Fruit fly (Drosophila melanogaster): ENCODE results near the gene tbrd-1.

DNA sequence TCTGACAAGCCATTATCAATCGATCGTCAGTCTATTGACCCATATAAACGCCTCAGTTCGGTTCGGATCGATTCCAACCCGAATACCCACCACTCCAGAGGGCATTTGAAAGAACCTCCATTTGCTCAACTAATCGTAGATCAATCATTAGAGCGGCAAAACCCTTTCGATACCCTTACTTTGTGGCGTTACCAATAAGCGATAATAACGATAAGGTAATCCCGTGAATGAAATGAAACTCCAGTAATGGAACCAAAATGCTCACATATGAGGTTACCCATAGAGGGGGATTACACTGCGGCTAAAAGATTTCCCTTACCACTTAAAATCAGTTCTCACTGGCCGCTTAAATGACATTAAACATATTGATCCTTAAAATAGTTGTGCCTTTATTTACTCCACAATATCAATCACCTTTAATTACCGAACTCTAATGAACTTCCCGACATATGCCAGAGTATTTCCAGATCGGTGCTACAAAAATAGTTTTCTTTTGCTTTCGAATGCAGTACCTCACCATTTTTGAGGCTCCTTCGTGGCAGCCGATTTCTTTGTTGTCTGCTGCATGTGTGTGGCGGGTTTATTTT lies 20.7 kb downstream of the tbrd-1 start:
- TF ChIP-seq Hr96 (GFP tag; optimal IDR thresholded peaks at IDR 0.05), result no peak
- TF ChIP-seq CG11617 (GFP tag; optimal IDR thresholded peaks at IDR 0.05), result no peak
- TF ChIP-seq toe (GFP tag; optimal IDR thresholded peaks at IDR 0.05), result no peak
- TF ChIP-seq CG1620 (GFP tag; optimal IDR thresholded peaks at IDR 0.05), result no peak
- TF ChIP-seq CG5204 (GFP tag; optimal IDR thresholded peaks at IDR 0.05), result no peak
- TF ChIP-seq Clk (GFP tag; optimal IDR thresholded peaks at IDR 0.05), result no peak
- TF ChIP-seq cic (GFP tag; optimal IDR thresholded peaks at IDR 0.05), result no peak
- TF ChIP-seq bab1 (GFP tag; optimal IDR thresholded peaks at IDR 0.05), result no peak
- TF ChIP-seq CG33017 (tag; optimal IDR thresholded peaks at IDR 0.05), result no peak
- TF ChIP-seq CG14711 (tag; optimal IDR thresholded peaks at IDR 0.05), result no peak
- TF ChIP-seq ovo (GFP tag; optimal IDR thresholded peaks at IDR 0.05), result no peak
- no peak for TF ChIP-seq CG7101 (tag; optimal IDR thresholded peaks at IDR 0.05)

Measured in whole organism, adult.